Fruit fly (Drosophila melanogaster) whole organism, embryonic: ENCODE data around the gene CG33203.
A peak's percentile ranks its signal among the peaks of the same experiment; 100 is the strongest.

ENCODE experiments used
- BEAF-32 ChIP-seq: fragments of 200-800 bp; sonication (Bioruptor generic); optimal IDR thresholded peaks from 3 replicates; lab custom pipeline; 2017; ENCODE audit warnings: missing biosample characterization, missing genetic modification characterization, mild to moderate bottlenecking, moderate library complexity, missing genetic modification reagents
- Bgb ChIP-seq: fragments of 200-800 bp; sonication (Bioruptor generic); IDR thresholded peaks from 2 replicates; pipeline ENCODE4 v1.3.6; 2022; ENCODE audit warnings: missing biosample characterization, missing genetic modification characterization; ENCODE audit not compliant: partially characterized antibody
- CG10147 ChIP-seq: fragments of 200-800 bp; sonication (Bioruptor generic); optimal IDR thresholded peaks from 2 replicates; lab custom pipeline; 2019; ENCODE audit warnings: missing biosample characterization, mild to moderate bottlenecking, missing genetic modification characterization, moderate library complexity
- CG10366 ChIP-seq: fragments of 200-800 bp; sonication (Bioruptor generic); IDR thresholded peaks from 2 replicates; pipeline ENCODE4 v1.3.6; 2022; ENCODE audit warnings: missing biosample characterization, missing genetic modification characterization
- CG10979 ChIP-seq: fragments of 200-800 bp; sonication (Bioruptor generic); optimal IDR thresholded peaks from 2 replicates; lab custom pipeline; 2018; ENCODE audit warnings: missing biosample characterization, mild to moderate bottlenecking, missing genetic modification characterization, moderate library complexity
- CG11093 ChIP-seq: fragments of 200-800 bp; sonication (Bioruptor generic); IDR thresholded peaks from 3 replicates; pipeline ENCODE4 v1.3.6; 2022; ENCODE audit warnings: missing biosample characterization, missing genetic modification characterization
- CG11247 ChIP-seq: fragments of 200-800 bp; sonication (Bioruptor generic); IDR thresholded peaks from 2 replicates; pipeline ENCODE4 v1.3.6; 2022; ENCODE audit warnings: missing biosample characterization, missing genetic modification characterization
- CG13424 ChIP-seq: fragments of 200-800 bp; sonication (Bioruptor generic); optimal IDR thresholded peaks from 2 replicates; lab custom pipeline; 2019; ENCODE audit warnings: missing biosample characterization, mild to moderate bottlenecking, missing genetic modification characterization, moderate library complexity
- CG14050 ChIP-seq: fragments of 200-800 bp; sonication (Bioruptor generic); IDR thresholded peaks from 3 replicates; pipeline ENCODE4 v1.3.6; 2022; ENCODE audit warnings: missing biosample characterization, missing genetic modification characterization
- CG16813 ChIP-seq: fragments of 200-800 bp; sonication (Bioruptor generic); IDR thresholded peaks from 3 replicates; pipeline ENCODE4 v1.3.6; 2022; ENCODE audit warnings: missing biosample characterization, missing genetic modification characterization; ENCODE audit not compliant: partially characterized antibody
- CG32767 ChIP-seq: fragments of 200-800 bp; sonication (Bioruptor generic); IDR thresholded peaks from 2 replicates; pipeline ENCODE4 v1.3.6; 2022; ENCODE audit warnings: missing biosample characterization, missing genetic modification characterization
- CG33213 ChIP-seq: fragments of 200-800 bp; sonication (Bioruptor generic); optimal IDR thresholded peaks from 3 replicates; lab custom pipeline; 2016; ENCODE audit warnings: missing biosample characterization, missing genetic modification characterization
- CG3726 ChIP-seq: fragments of 200-800 bp; sonication (Bioruptor generic); IDR thresholded peaks from 3 replicates; pipeline ENCODE4, ENCODE4 v1.3.6; 2022; ENCODE audit warnings: missing biosample characterization, missing genetic modification characterization
- CG4328 ChIP-seq: fragments of 200-800 bp; sonication (Bioruptor generic); optimal IDR thresholded peaks from 3 replicates; lab custom pipeline; 2017; ENCODE audit warnings: missing biosample characterization, missing genetic modification reagents, missing genetic modification characterization
- CG8089 ChIP-seq: fragments of 200-800 bp; sonication (Bioruptor generic); optimal IDR thresholded peaks from 3 replicates; lab custom pipeline; 2016; ENCODE audit warnings: missing biosample characterization, missing genetic modification characterization
- CG8765 ChIP-seq: fragments of 200-800 bp; sonication (Bioruptor generic); IDR thresholded peaks from 2 replicates; pipeline ENCODE4 v1.3.6; 2022; ENCODE audit warnings: missing biosample characterization, missing genetic modification characterization
- Dbx ChIP-seq: fragments of 200-800 bp; sonication (Bioruptor generic); IDR thresholded peaks from 3 replicates; pipeline ENCODE4 v1.3.6; 2022; ENCODE audit warnings: missing biosample characterization, missing genetic modification characterization
- E2f1 ChIP-seq: fragments of 200-800 bp; sonication (Bioruptor generic); IDR thresholded peaks from 2 replicates; pipeline ENCODE4 v1.3.6; 2022; ENCODE audit warnings: missing biosample characterization, missing genetic modification characterization
- Ets97D ChIP-seq: fragments of 200-800 bp; sonication (Bioruptor generic); optimal IDR thresholded peaks from 3 replicates; lab custom pipeline; 2016; ENCODE audit warnings: missing biosample characterization, missing genetic modification characterization
- GATAe ChIP-seq: fragments of 200-800 bp; sonication (Bioruptor generic); conservative IDR thresholded peaks from 2 replicates; pipeline ENCODE4 v1.3.6; 2022; ENCODE audit warnings: missing biosample characterization, missing genetic modification characterization
- Gsc ChIP-seq: fragments of 200-800 bp; sonication (Bioruptor generic); IDR thresholded peaks from 2 replicates; pipeline ENCODE4 v1.3.6; 2022; ENCODE audit warnings: missing biosample characterization, missing genetic modification characterization
- HHEX ChIP-seq: fragments of 200-800 bp; sonication (Bioruptor generic); optimal IDR thresholded peaks from 3 replicates; lab custom pipeline; 2017; ENCODE audit warnings: missing biosample characterization, mild to moderate bottlenecking, missing genetic modification characterization, missing genetic modification reagents
- MTF-1 ChIP-seq: fragments of 200-800 bp; sonication (Bioruptor generic); optimal IDR thresholded peaks from 2 replicates; lab custom pipeline; 2018; ENCODE audit warnings: missing biosample characterization, mild to moderate bottlenecking, missing genetic modification characterization, borderline replicate concordance
- Max ChIP-seq: fragments of 200-800 bp; sonication (Bioruptor generic); optimal IDR thresholded peaks from 2 replicates; lab custom pipeline; 2016; ENCODE audit warnings: missing biosample characterization, mild to moderate bottlenecking, missing genetic modification characterization
- Oli ChIP-seq: fragments of 200-800 bp; sonication (Bioruptor generic); optimal IDR thresholded peaks from 2 replicates; lab custom pipeline; 2018; ENCODE audit warnings: missing biosample characterization, mild to moderate bottlenecking, missing genetic modification characterization, moderate library complexity
- Sin3A ChIP-seq: fragments of >200 bp; optimal IDR thresholded peaks from 2 replicates; lab custom pipeline; 2018
- Stat92E ChIP-seq, 3 experiments: fragments of >200 bp in 2 of 3; fragments of 200-800 bp in 1 of 3; sonication (Bioruptor generic) in 1 of 3; optimal IDR thresholded peaks; 2 replicates each; lab custom pipeline; 2017 to 2019; ENCODE audit warnings: missing biosample characterization in 3 of 3, missing genetic modification characterization in 3 of 3, mild to moderate bottlenecking in 1 of 3, moderate library complexity in 1 of 3
- Tbp ChIP-seq: fragments of >200 bp; optimal IDR thresholded peaks from 2 replicates; lab custom pipeline; 2018; ENCODE audit warnings: missing biosample characterization, missing genetic modification characterization
- Vsx1 ChIP-seq: fragments of 200-800 bp; sonication (Bioruptor generic); optimal IDR thresholded peaks from 2 replicates; lab custom pipeline; 2017; ENCODE audit warnings: missing biosample characterization, mild to moderate bottlenecking, missing genetic modification characterization, missing genetic modification reagents
- amos ChIP-seq: fragments of 200-800 bp; sonication (Bioruptor generic); IDR thresholded peaks from 2 replicates; pipeline ENCODE4 v1.3.6; 2022; ENCODE audit warnings: missing biosample characterization, missing genetic modification characterization; ENCODE audit not compliant: partially characterized antibody
- ap ChIP-seq: fragments of 200-800 bp; sonication (Bioruptor generic); IDR thresholded peaks from 2 replicates; pipeline ENCODE4 v1.3.6; 2022; ENCODE audit warnings: missing biosample characterization, missing genetic modification characterization
- ara ChIP-seq: fragments of 200-800 bp; sonication (Bioruptor generic); IDR thresholded peaks from 2 replicates; pipeline ENCODE4 v1.3.6; 2022; ENCODE audit warnings: missing biosample characterization, missing genetic modification characterization
- bab2 ChIP-seq: fragments of 200-800 bp; sonication (Bioruptor generic); optimal IDR thresholded peaks from 2 replicates; lab custom pipeline; 2016; ENCODE audit warnings: missing biosample characterization, missing genetic modification characterization
- disco-r ChIP-seq: fragments of 200-800 bp; sonication (Bioruptor generic); optimal IDR thresholded peaks from 2 replicates; lab custom pipeline; 2016; ENCODE audit warnings: missing biosample characterization, missing genetic modification characterization
- dmrt11E ChIP-seq: fragments of 200-800 bp; sonication (Bioruptor generic); optimal IDR thresholded peaks from 3 replicates; lab custom pipeline; 2018; ENCODE audit warnings: missing biosample characterization, mild to moderate bottlenecking, missing genetic modification characterization, moderate library complexity
- dmrt99B ChIP-seq: fragments of 200-800 bp; sonication (Bioruptor generic); optimal IDR thresholded peaks from 2 replicates; lab custom pipeline; 2018; ENCODE audit warnings: missing biosample characterization, mild to moderate bottlenecking, missing genetic modification characterization, moderate library complexity
- emc ChIP-seq: fragments of 200-800 bp; sonication (Bioruptor generic); optimal IDR thresholded peaks from 2 replicates; lab custom pipeline; 2016; ENCODE audit warnings: missing biosample characterization, missing genetic modification characterization
- ewg ChIP-seq: fragments of 200-800 bp; sonication (Bioruptor generic); optimal IDR thresholded peaks from 3 replicates; lab custom pipeline; 2017; ENCODE audit warnings: mild to moderate bottlenecking, missing biosample characterization, missing genetic modification reagents, missing genetic modification characterization
- gcm2 ChIP-seq: fragments of 200-800 bp; sonication (Bioruptor generic); optimal IDR thresholded peaks from 2 replicates; lab custom pipeline; 2016; ENCODE audit warnings: missing biosample characterization, missing genetic modification characterization
- gem ChIP-seq: fragments of 200-800 bp; sonication (Bioruptor generic); optimal IDR thresholded peaks from 2 replicates; lab custom pipeline; 2019; ENCODE audit warnings: missing biosample characterization, mild to moderate bottlenecking, missing genetic modification characterization, moderate library complexity
- h ChIP-seq: fragments of >200 bp; optimal IDR thresholded peaks from 2 replicates; lab custom pipeline; 2017
- ham ChIP-seq: fragments of 200-800 bp; sonication (Bioruptor generic); IDR thresholded peaks from 2 replicates; pipeline ENCODE4 v1.3.6; 2022; ENCODE audit warnings: missing biosample characterization, missing genetic modification characterization
- lov ChIP-seq, 2 experiments: fragments of 200-800 bp in 1 of 2; fragments of >200 bp in 1 of 2; sonication (Bioruptor generic) in 1 of 2; IDR thresholded peaks in 1 of 2; optimal IDR thresholded peaks in 1 of 2; 2 replicates in 1 of 2; 3 replicates in 1 of 2; pipeline versions ENCODE4 v1.3.6 to Lab custom; 2017 to 2022; ENCODE audit warnings: missing biosample characterization in 1 of 2, missing genetic modification characterization in 1 of 2
- pb ChIP-seq: fragments of 200-800 bp; sonication (Bioruptor generic); optimal IDR thresholded peaks from 3 replicates; lab custom pipeline; 2016; ENCODE audit warnings: missing biosample characterization, missing genetic modification characterization
- scrt ChIP-seq: fragments of 200-800 bp; sonication (Bioruptor generic); optimal IDR thresholded peaks from 2 replicates; lab custom pipeline; 2018; ENCODE audit warnings: missing biosample characterization, mild to moderate bottlenecking, missing genetic modification characterization, moderate library complexity
- sisA ChIP-seq: fragments of 200-800 bp; sonication (Bioruptor generic); IDR thresholded peaks from 2 replicates; pipeline ENCODE4 v1.3.6; 2022; ENCODE audit warnings: missing biosample characterization, missing genetic modification characterization
- tin ChIP-seq: fragments of 200-800 bp; sonication (Bioruptor generic); optimal IDR thresholded peaks from 3 replicates; lab custom pipeline; 2016; ENCODE audit warnings: missing biosample characterization, missing genetic modification characterization
- trh ChIP-seq: fragments of 200-800 bp; sonication (Bioruptor generic); optimal IDR thresholded peaks from 2 replicates; lab custom pipeline; 2016; ENCODE audit warnings: missing biosample characterization, missing genetic modification characterization
- tup ChIP-seq: fragments of 200-800 bp; sonication (Bioruptor generic); optimal IDR thresholded peaks from 2 replicates; lab custom pipeline; 2016; ENCODE audit warnings: missing biosample characterization, mild to moderate bottlenecking, missing genetic modification characterization, moderate library complexity

Gene CG33203

DNA sequence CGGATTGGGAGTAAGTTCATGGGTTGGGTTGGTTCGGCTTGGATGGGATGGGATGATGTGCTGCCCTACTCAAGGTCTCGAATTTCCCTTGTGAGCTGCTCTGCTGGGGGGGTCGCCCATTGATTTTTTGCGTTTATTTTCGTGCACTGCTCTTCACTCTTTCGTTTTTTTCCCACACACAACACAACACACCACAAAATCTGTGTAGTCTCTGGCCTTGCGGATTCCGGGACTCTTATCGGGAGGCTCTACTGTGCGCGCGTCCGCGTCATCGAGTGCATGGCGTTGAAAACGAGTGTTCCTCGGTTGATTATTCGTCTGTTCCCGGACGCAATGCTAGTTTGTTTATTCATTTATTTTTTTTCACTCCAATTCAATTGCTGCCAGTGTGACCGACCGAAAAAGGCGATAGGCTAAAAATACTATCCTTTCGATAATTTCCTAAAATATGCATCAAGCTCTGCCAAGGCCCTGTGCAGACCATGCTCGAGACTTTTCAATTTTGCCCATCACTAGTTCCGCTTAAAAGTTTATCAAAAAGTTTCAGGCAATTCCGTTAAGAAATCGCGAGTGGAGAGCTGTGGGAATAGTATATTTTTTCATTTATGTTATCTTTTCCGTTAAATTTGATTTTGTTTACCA lies 55.8 kb downstream of the CG33203 start, which contains the start of gene WASp (continued):
- no peak for TF ChIP-seq Tbp (GFP tag; lab: Kevin White, UChicago)
- peak; percentile 53 for TF ChIP-seq Sin3A
- TF ChIP-seq dmrt99B (tag; lab: Kevin White, UChicago) = no peak
- peak; percentile 39 for TF ChIP-seq CG10979
- TF ChIP-seq CG33213 (GFP tag; lab: Kevin White, UChicago) = peak; percentile 94
- TF ChIP-seq CG10366 (GFP tag; lab: Robert Waterston, UW) = peak; percentile 59
- peak; percentile 68 for TF ChIP-seq bab2 (GFP tag; lab: Kevin White, UChicago)
- peak; percentile 70 for TF ChIP-seq CG4328
- no peak for TF ChIP-seq h (lab: Kevin White, UChicago)
- TF ChIP-seq ap (GFP tag; lab: Robert Waterston, UW) = 0 out of 2 replicates have a peak, but pooled peaks have one; percentile 34
- TF ChIP-seq ewg (GFP tag; lab: Kevin White, UChicago) = peak; percentile 65
- TF ChIP-seq CG16813 (GFP tag; lab: Robert Waterston, UW) = peak; percentile 51; the same call in 2 of the 3 replicates
- TF ChIP-seq CG14050 (GFP tag; lab: Robert Waterston, UW) = peak; percentile 50; the same call in 2 of the 3 replicates
- peak; percentile 54 for TF ChIP-seq pb (GFP tag; lab: Kevin White, UChicago)
- peak in 1 of 3 experiments; percentile 51 for TF ChIP-seq Stat92E (GFP tag; optimal IDR thresholded peaks at IDR 0.05; lab: Kevin White, UChicago)
- TF ChIP-seq GATAe (GFP tag; lab: Robert Waterston, UW) = 0 out of 2 replicates have a peak, but pooled peaks have one; percentile 47
- TF ChIP-seq emc = peak; percentile 75
- TF ChIP-seq CG8089 (GFP tag; lab: Kevin White, UChicago) = peak; percentile 69
- TF ChIP-seq Bgb (GFP tag; lab: Robert Waterston, UW) = peak; percentile 69
- peak; percentile 68 for TF ChIP-seq amos (GFP tag; lab: Robert Waterston, UW)
- TF ChIP-seq tin (GFP tag; lab: Kevin White, UChicago) = peak; percentile 49
- TF ChIP-seq gem (tag; lab: Kevin White, UChicago) = no peak
- no peak for TF ChIP-seq CG10147 (GFP tag; lab: Kevin White, UChicago)
- TF ChIP-seq Ets97D = peak; percentile 99
- 0 out of 3 replicates have a peak, but pooled peaks have one; percentile 30 for TF ChIP-seq CG3726 (GFP tag; lab: Robert Waterston, UW)
- no peak for TF ChIP-seq CG11093 (GFP tag; lab: Robert Waterston, UW)
- no peak for TF ChIP-seq scrt (GFP tag; lab: Kevin White, UChicago)
- TF ChIP-seq CG13424 (tag; lab: Kevin White, UChicago) = peak; percentile 53
- peak; percentile 38 for TF ChIP-seq gcm2 (GFP tag; lab: Kevin White, UChicago)
- peak; percentile 78 for TF ChIP-seq disco-r
- peak; percentile 42; the same call in 1 of the 2 replicates for TF ChIP-seq CG8765
- peak; percentile 47 for TF ChIP-seq Oli (tag; lab: Kevin White, UChicago)
- peak; percentile 63 for TF ChIP-seq trh (GFP tag; lab: Kevin White, UChicago)
- no peak for TF ChIP-seq ara (GFP tag; lab: Robert Waterston, UW)
- peak; percentile 51 for TF ChIP-seq dmrt11E
- TF ChIP-seq MTF-1 (GFP tag; lab: Kevin White, UChicago) = peak; percentile 60
- no peak for TF ChIP-seq Vsx1 (GFP tag; lab: Kevin White, UChicago)
- TF ChIP-seq lov (optimal IDR thresholded peaks at IDR 0.05; lab: Kevin White, UChicago) = no peak
- TF ChIP-seq lov (GFP tag; IDR thresholded peaks at IDR 0.05; lab: Robert Waterston, UW) = peak; percentile 83; the same call in 2 of the 3 replicates
- peak; percentile 55 for TF ChIP-seq HHEX (GFP tag; lab: Kevin White, UChicago)
- TF ChIP-seq BEAF-32 (GFP tag; lab: Kevin White, UChicago) = peak; percentile 73
- 0 out of 2 replicates have a peak, but pooled peaks have one; percentile 27 for TF ChIP-seq CG32767 (GFP tag; lab: Robert Waterston, UW)
- TF ChIP-seq ham (GFP tag; lab: Robert Waterston, UW) = no peak; the same call in 1 of the 2 replicates
- TF ChIP-seq E2f1 = peak; percentile 66
- no peak for TF ChIP-seq sisA (GFP tag; lab: Robert Waterston, UW)
- no peak for TF ChIP-seq Gsc (GFP tag; lab: Robert Waterston, UW)
- peak; percentile 52; the same call in 1 of the 3 replicates for TF ChIP-seq Dbx (GFP tag; lab: Robert Waterston, UW)
- peak; percentile 61 for TF ChIP-seq Max
- TF ChIP-seq CG11247 (GFP tag; lab: Robert Waterston, UW) = peak; percentile 67
- no peak for TF ChIP-seq tup (GFP tag; lab: Kevin White, UChicago)
